Fruit fly (Drosophila melanogaster) whole organism, embryonic: ENCODE measurements around the gene SelG.
A peak's percentile ranks its signal among the peaks of the same experiment; 100 is the strongest.

Experiments used
- Adf1 ChIP-seq: fragments of 200-800 bp; sonication (Bioruptor generic); IDR thresholded peaks from 2 replicates; pipeline ENCODE4 v1.3.6; 2022; ENCODE audit warnings: missing biosample characterization, missing genetic modification characterization
- Blimp-1 ChIP-seq: fragments of 200-800 bp; sonication (Bioruptor generic); optimal IDR thresholded peaks from 3 replicates; lab custom pipeline; 2018; ENCODE audit warnings: missing biosample characterization, missing genetic modification characterization, mild to moderate bottlenecking, moderate library complexity, missing genetic modification reagents
- CG10462 ChIP-seq: fragments of 200-800 bp; sonication (Bioruptor generic); optimal IDR thresholded peaks from 2 replicates; lab custom pipeline; 2016; ENCODE audit warnings: missing biosample characterization, missing genetic modification characterization
- CG11723 ChIP-seq: fragments of 200-800 bp; sonication (Bioruptor generic); optimal IDR thresholded peaks from 2 replicates; lab custom pipeline; 2017; ENCODE audit warnings: missing biosample characterization, mild to moderate bottlenecking, missing genetic modification characterization
- CG12104 ChIP-seq: fragments of 200-800 bp; sonication (Bioruptor generic); optimal IDR thresholded peaks from 3 replicates; lab custom pipeline; 2016; ENCODE audit warnings: missing biosample characterization, missing genetic modification characterization
- CG13775 ChIP-seq: fragments of 200-800 bp; sonication (Bioruptor generic); optimal IDR thresholded peaks from 3 replicates; lab custom pipeline; 2017; ENCODE audit warnings: missing biosample characterization, mild to moderate bottlenecking, missing genetic modification characterization
- CG17612 ChIP-seq: fragments of 200-800 bp; sonication (Bioruptor generic); IDR thresholded peaks from 2 replicates; pipeline ENCODE4 v1.3.6; 2022; ENCODE audit warnings: missing biosample characterization, missing genetic modification characterization
- CG30020 ChIP-seq: fragments of 200-800 bp; optimal IDR thresholded peaks from 2 replicates; lab custom pipeline; 2019; ENCODE audit warnings: missing biosample characterization, mild to moderate bottlenecking, missing genetic modification characterization, moderate library complexity
- CG30431 ChIP-seq: fragments of 200-800 bp; sonication (Bioruptor generic); optimal IDR thresholded peaks from 2 replicates; lab custom pipeline; 2017; ENCODE audit warnings: missing biosample characterization, missing genetic modification characterization
- CG3838 ChIP-seq: fragments of 200-800 bp; sonication (Bioruptor generic); optimal IDR thresholded peaks from 3 replicates; lab custom pipeline; 2016; ENCODE audit warnings: missing biosample characterization, missing genetic modification characterization
- CG3847 ChIP-seq: fragments of 200-800 bp; sonication (Bioruptor generic); IDR thresholded peaks from 2 replicates; pipeline ENCODE4 v1.3.6; 2022; ENCODE audit warnings: missing biosample characterization, missing genetic modification characterization
- CG4707 ChIP-seq: fragments of 200-800 bp; sonication (Bioruptor generic); optimal IDR thresholded peaks from 2 replicates; lab custom pipeline; 2018; ENCODE audit warnings: missing biosample characterization, mild to moderate bottlenecking, missing genetic modification characterization, moderate library complexity
- CG5953 ChIP-seq: fragments of 200-800 bp; sonication (Bioruptor generic); IDR thresholded peaks from 2 replicates; pipeline ENCODE4 v1.3.6; 2022; ENCODE audit warnings: missing biosample characterization, missing genetic modification characterization
- CG6813 ChIP-seq: fragments of 200-800 bp; sonication (Bioruptor generic); optimal IDR thresholded peaks from 2 replicates; lab custom pipeline; 2017; ENCODE audit warnings: missing biosample characterization, missing genetic modification characterization, mild to moderate bottlenecking, moderate library complexity, missing genetic modification reagents
- CG7372 ChIP-seq: fragments of 200-800 bp; sonication (Bioruptor generic); IDR thresholded peaks from 2 replicates; pipeline ENCODE4 v1.3.6; 2022; ENCODE audit warnings: missing biosample characterization, missing genetic modification characterization
- CG7556 ChIP-seq: fragments of 200-800 bp; sonication (Bioruptor generic); optimal IDR thresholded peaks from 2 replicates; lab custom pipeline; 2017; ENCODE audit warnings: missing biosample characterization, mild to moderate bottlenecking, missing genetic modification characterization
- CG9797 ChIP-seq: fragments of 200-800 bp; sonication (Bioruptor generic); optimal IDR thresholded peaks from 3 replicates; lab custom pipeline; 2018; ENCODE audit warnings: missing biosample characterization, mild to moderate bottlenecking, missing genetic modification characterization
- CTCF ChIP-seq: fragments of 200-800 bp; sonication (Bioruptor generic); optimal IDR thresholded peaks from 2 replicates; lab custom pipeline; 2017; ENCODE audit warnings: missing biosample characterization, mild to moderate bottlenecking, missing genetic modification characterization, moderate library complexity
- Chrac-16 ChIP-seq: fragments of 200-800 bp; sonication (Bioruptor generic); optimal IDR thresholded peaks from 3 replicates; lab custom pipeline; 2016; ENCODE audit warnings: missing biosample characterization, missing genetic modification characterization
- Elba2 ChIP-seq: fragments of 200-800 bp; sonication (Bioruptor generic); optimal IDR thresholded peaks from 3 replicates; lab custom pipeline; 2016; ENCODE audit warnings: missing biosample characterization, missing genetic modification characterization
- Gug ChIP-seq: fragments of 200-800 bp; sonication (Bioruptor generic); IDR thresholded peaks from 4 replicates; pipeline ENCODE4 v1.3.6; 2022; ENCODE audit warnings: missing biosample characterization, missing genetic modification characterization
- Hmr ChIP-seq: fragments of 200-800 bp; sonication (Bioruptor generic); optimal IDR thresholded peaks from 3 replicates; lab custom pipeline; 2017; ENCODE audit warnings: mild to moderate bottlenecking, missing biosample characterization, missing genetic modification reagents, missing genetic modification characterization
- Hr3 ChIP-seq: fragments of 200-800 bp; sonication (Bioruptor generic); optimal IDR thresholded peaks from 3 replicates; lab custom pipeline; 2016; ENCODE audit warnings: missing biosample characterization, missing genetic modification characterization
- Hr78 ChIP-seq, 2 experiments: fragments of 200-800 bp in 1 of 2; fragments of >200 bp in 1 of 2; sonication (Bioruptor generic) in 1 of 2; optimal IDR thresholded peaks; 2 replicates each; lab custom pipeline; 2017 to 2019; ENCODE audit warnings: missing biosample characterization in 2 of 2, missing genetic modification characterization in 2 of 2, mild to moderate bottlenecking in 1 of 2, moderate library complexity in 1 of 2
- Jarid2 ChIP-seq: fragments of 200-800 bp; sonication (Bioruptor generic); optimal IDR thresholded peaks from 3 replicates; lab custom pipeline; 2017; ENCODE audit warnings: mild to moderate bottlenecking, missing biosample characterization, missing genetic modification reagents, missing genetic modification characterization
- Lhr ChIP-seq: fragments of 200-800 bp; sonication (Bioruptor generic); optimal IDR thresholded peaks from 3 replicates; lab custom pipeline; 2017; ENCODE audit warnings: mild to moderate bottlenecking, missing biosample characterization, missing genetic modification reagents, missing genetic modification characterization
- Med ChIP-seq: fragments of 200-800 bp; sonication (Bioruptor generic); peaks from one replicate; lab custom pipeline; 2016; ENCODE audit warnings: missing biosample characterization, missing genetic modification characterization, mild to moderate bottlenecking, inconsistent platforms, moderate library complexity
- Tbp ChIP-seq: fragments of >200 bp; optimal IDR thresholded peaks from 2 replicates; lab custom pipeline; 2018; ENCODE audit warnings: missing biosample characterization, missing genetic modification characterization
- bcd ChIP-seq: fragments of 200-800 bp; sonication (Bioruptor generic); optimal IDR thresholded peaks from 2 replicates; lab custom pipeline; 2017; ENCODE audit warnings: missing biosample characterization, mild to moderate bottlenecking, missing genetic modification characterization
- caup ChIP-seq: fragments of 200-800 bp; sonication (Bioruptor generic); optimal IDR thresholded peaks from 3 replicates; lab custom pipeline; 2017; ENCODE audit warnings: missing biosample characterization, mild to moderate bottlenecking, missing genetic modification characterization, moderate library complexity; ENCODE audit not compliant: severe bottlenecking
- cg ChIP-seq: fragments of 200-800 bp; sonication (Bioruptor generic); optimal IDR thresholded peaks from 3 replicates; lab custom pipeline; 2019; ENCODE audit warnings: missing biosample characterization, mild to moderate bottlenecking, missing genetic modification characterization, moderate library complexity
- dimm ChIP-seq: fragments of 200-800 bp; sonication (Bioruptor generic); IDR thresholded peaks from 2 replicates; pipeline ENCODE4 v1.3.6; 2022; ENCODE audit warnings: missing biosample characterization, missing genetic modification characterization
- dm ChIP-seq: fragments of 200-800 bp; sonication (Bioruptor generic); optimal IDR thresholded peaks from 3 replicates; lab custom pipeline; 2016; ENCODE audit warnings: missing biosample characterization, missing genetic modification characterization
- emc ChIP-seq: fragments of 200-800 bp; sonication (Bioruptor generic); optimal IDR thresholded peaks from 2 replicates; lab custom pipeline; 2016; ENCODE audit warnings: missing biosample characterization, missing genetic modification characterization
- exex ChIP-seq: fragments of 200-800 bp; sonication (Bioruptor generic); optimal IDR thresholded peaks from 4 replicates; lab custom pipeline; 2018; ENCODE audit warnings: missing biosample characterization, mild to moderate bottlenecking, missing genetic modification characterization, moderate library complexity
- fd96Cb ChIP-seq: fragments of 200-800 bp; sonication (Bioruptor generic); optimal IDR thresholded peaks from 2 replicates; lab custom pipeline; 2018; ENCODE audit warnings: missing biosample characterization, mild to moderate bottlenecking, missing genetic modification characterization, moderate library complexity
- kah ChIP-seq: fragments of 200-800 bp; sonication (Bioruptor generic); optimal IDR thresholded peaks from 2 replicates; lab custom pipeline; 2018; ENCODE audit warnings: missing biosample characterization, mild to moderate bottlenecking, missing genetic modification characterization
- lab ChIP-seq: fragments of 200-800 bp; sonication (Bioruptor generic); optimal IDR thresholded peaks from 3 replicates; lab custom pipeline; 2017; ENCODE audit warnings: missing biosample characterization, missing genetic modification characterization, mild to moderate bottlenecking, moderate library complexity, missing genetic modification reagents
- lilli ChIP-seq: fragments of 200-800 bp; sonication (Bioruptor generic); optimal IDR thresholded peaks from 3 replicates; lab custom pipeline; 2016; ENCODE audit warnings: missing biosample characterization, missing genetic modification characterization
- oc ChIP-seq: fragments of 200-800 bp; sonication (Bioruptor generic); optimal IDR thresholded peaks from 2 replicates; lab custom pipeline; 2018; ENCODE audit warnings: missing biosample characterization, mild to moderate bottlenecking, missing genetic modification characterization, moderate library complexity
- pho ChIP-seq: fragments of 200-800 bp; sonication (Bioruptor generic); optimal IDR thresholded peaks from 2 replicates; lab custom pipeline; 2016; ENCODE audit warnings: missing biosample characterization, missing genetic modification characterization
- rib ChIP-seq: fragments of 200-800 bp; sonication (Bioruptor generic); IDR thresholded peaks from 2 replicates; pipeline ENCODE4 v1.3.6; 2022; ENCODE audit warnings: missing biosample characterization, missing genetic modification characterization
- run ChIP-seq: fragments of 200-800 bp; sonication (Bioruptor generic); optimal IDR thresholded peaks from 3 replicates; lab custom pipeline; 2018; ENCODE audit warnings: missing biosample characterization, mild to moderate bottlenecking, missing genetic modification characterization
- sd ChIP-seq: fragments of 200-800 bp; sonication (Bioruptor generic); optimal IDR thresholded peaks from 3 replicates; lab custom pipeline; 2018; ENCODE audit warnings: missing biosample characterization, mild to moderate bottlenecking, missing genetic modification characterization, moderate library complexity
- so ChIP-seq: fragments of 200-800 bp; sonication (Bioruptor generic); IDR thresholded peaks from 3 replicates; pipeline ENCODE4 v1.3.6; 2022; ENCODE audit warnings: missing biosample characterization, missing genetic modification characterization
- tx ChIP-seq: fragments of 200-800 bp; sonication (Bioruptor generic); optimal IDR thresholded peaks from 2 replicates; lab custom pipeline; 2016; ENCODE audit warnings: missing biosample characterization, missing genetic modification characterization
- wek ChIP-seq: fragments of 200-800 bp; sonication (Bioruptor generic); optimal IDR thresholded peaks from 3 replicates; lab custom pipeline; 2018; ENCODE audit warnings: missing biosample characterization, mild to moderate bottlenecking, missing genetic modification characterization, moderate library complexity
- zen2 ChIP-seq: fragments of 200-800 bp; sonication (Bioruptor generic); IDR thresholded peaks from 3 replicates; pipeline ENCODE4 v1.3.6; 2022; ENCODE audit warnings: missing biosample characterization, missing genetic modification characterization; ENCODE audit not compliant: partially characterized antibody
- zfh2 ChIP-seq: fragments of 200-800 bp; sonication (Bioruptor generic); optimal IDR thresholded peaks from 2 replicates; lab custom pipeline; 2016; ENCODE audit warnings: missing biosample characterization, missing genetic modification characterization

Gene SelG

DNA sequence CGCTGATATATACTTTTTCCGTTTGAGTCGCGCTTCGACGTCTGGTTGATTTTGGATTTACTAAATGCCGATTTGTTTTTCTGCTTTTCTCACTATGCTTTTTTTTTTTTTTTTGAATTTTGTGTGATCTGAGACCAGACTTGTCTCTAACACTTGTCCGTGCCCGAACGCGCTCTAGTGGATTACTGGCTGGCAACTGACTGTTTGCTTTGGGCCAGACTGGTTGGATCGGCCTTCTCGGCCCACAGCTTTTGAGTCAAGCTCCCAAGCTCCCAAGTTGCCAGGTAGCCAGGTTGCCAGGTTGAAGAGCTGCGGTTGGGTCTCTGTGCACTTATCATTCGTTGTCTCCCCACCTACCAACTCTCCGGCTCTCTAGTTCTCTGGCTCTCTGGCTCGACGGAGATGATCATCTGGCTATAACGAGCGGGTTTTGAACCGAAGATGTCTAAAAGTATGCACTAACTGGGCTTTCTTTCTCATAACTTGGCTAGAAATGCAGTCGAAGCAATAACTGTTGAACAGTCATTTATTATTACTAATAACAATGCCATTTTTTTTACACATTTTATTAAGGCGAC is 30.1 kb downstream of the SelG start, which contains the start of gene pot (continued):
- peak; percentile 39 for TF ChIP-seq Jarid2 (GFP tag; lab: Kevin White, UChicago)
- no peak for TF ChIP-seq Tbp
- peak; percentile 84 for TF ChIP-seq CG17612 (GFP tag; lab: Robert Waterston, UW)
- TF ChIP-seq Gug (GFP tag; lab: Robert Waterston, UW), result no peak
- TF ChIP-seq CG10462, result no peak
- TF ChIP-seq CG5953 (GFP tag; lab: Robert Waterston, UW), result no peak
- no peak for TF ChIP-seq Hr3 (GFP tag; lab: Kevin White, UChicago)
- TF ChIP-seq, all 482 proteins: peak for 18

- TF ChIP-seq CG6813 (GFP tag; lab: Kevin White, UChicago) (peak; percentile 81), CTCF (peak; percentile 58), oc (peak; percentile 91), CG30020 (tag; lab: Kevin White, UChicago) (peak; percentile 72), wek (GFP tag; lab: Kevin White, UChicago) (peak; percentile 67), fd96Cb (tag; lab: Kevin White, UChicago) (peak; percentile 92), zen2 (GFP tag; lab: Robert Waterston, UW) (no peak), Chrac-16 (peak; percentile 83), CG3847 (GFP tag; lab: Robert Waterston, UW) (peak; percentile 88), CG9797 (GFP tag; lab: Kevin White, UChicago) (no peak), exex (tag; lab: Kevin White, UChicago) (peak; percentile 65), Blimp-1 (GFP tag; lab: Kevin White, UChicago) (peak; percentile 91), Med (GFP tag; lab: Kevin White, UChicago) (peak; percentile 93), run (tag; lab: Kevin White, UChicago) (peak; percentile 88), CG13775 (GFP tag; lab: Kevin White, UChicago) (peak; percentile 81), lab (peak; percentile 89), lilli (GFP tag; lab: Kevin White, UChicago) (peak; percentile 83), CG3838 (peak; percentile 24), cg (GFP tag; lab: Kevin White, UChicago) (no peak), sd (tag; lab: Kevin White, UChicago) (peak; percentile 79), dm (GFP tag; lab: Kevin White, UChicago) (peak; percentile 58), CG7372 (GFP tag; lab: Robert Waterston, UW) (peak; percentile 88), so (GFP tag; lab: Robert Waterston, UW) (peak; percentile 86), bcd (GFP tag; lab: Kevin White, UChicago) (peak; percentile 89), kah (peak; percentile 82), Hr78 (GFP tag; optimal IDR thresholded peaks at IDR 0.05; lab: Kevin White, UChicago) (peak in 1 of 2 experiments; percentile 79), zfh2 (peak; percentile 58), CG4707 (GFP tag; lab: Kevin White, UChicago) (peak; percentile 76), tx (peak; percentile 70), pho (peak; percentile 72), CG11723 (GFP tag; lab: Kevin White, UChicago) (peak; percentile 77), Adf1 (GFP tag; lab: Robert Waterston, UW) (peak; percentile 58), Lhr (GFP tag; lab: Kevin White, UChicago) (peak; percentile 58), Elba2 (GFP tag; lab: Kevin White, UChicago) (no peak), rib (GFP tag; lab: Robert Waterston, UW) (peak; percentile 76), Hmr (GFP tag; lab: Kevin White, UChicago) (peak; percentile 87), CG7556 (GFP tag; lab: Kevin White, UChicago) (peak; percentile 90), CG30431 (GFP tag; lab: Kevin White, UChicago) (peak; percentile 49), caup (GFP tag; lab: Kevin White, UChicago) (peak; percentile 85), dimm (GFP tag; lab: Robert Waterston, UW) (peak; percentile 67), emc (GFP tag; lab: Kevin White, UChicago) (no peak), CG12104 (GFP tag; lab: Kevin White, UChicago) (peak; percentile 75)
These were observed 33.9 kb downstream of the SelG start for dm6 chrX:11920959-11921358.
